Fruit fly (Drosophila melanogaster): ENCODE data around the gene Cat.

The Cat gene

DNA sequence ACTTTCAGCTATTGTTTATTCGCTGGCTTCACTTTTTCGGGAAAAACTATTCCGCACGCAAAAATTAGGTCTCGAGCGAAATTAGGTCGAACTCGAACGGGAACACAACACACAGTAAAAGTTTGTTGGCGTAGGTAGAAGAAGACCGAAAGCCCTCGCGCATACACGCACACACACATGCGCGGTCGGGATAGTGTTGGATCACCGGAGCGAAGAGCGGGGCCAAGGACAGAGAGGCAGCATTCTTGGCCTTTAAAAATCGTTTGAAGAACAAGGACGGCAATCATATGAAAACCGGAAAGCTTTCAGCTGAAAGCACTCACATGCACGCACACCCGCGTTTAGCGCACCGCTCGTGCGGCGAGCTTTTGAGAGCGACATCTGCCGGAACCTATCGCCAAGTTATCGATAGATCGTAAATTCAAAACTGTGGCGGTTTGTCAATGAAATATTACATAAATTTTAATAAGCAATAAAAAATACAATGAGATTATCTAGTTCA is 21.2 kb upstream of the Cat start, which contains the start of gene ftz-f1:
TSS of gene ftz-f1 (minus strand) at position 116 of the 502 bp plus-strand sequence.
- TF ChIP-seq fru (GFP tag; optimal IDR thresholded peaks at IDR 0.05) (no peak), OdsH (GFP tag; optimal IDR thresholded peaks at IDR 0.05) (peak; percentile 22), foxo (GFP tag; optimal IDR thresholded peaks at IDR 0.05) (peak in 1 of 2 experiments; percentile 25), CrebA (GFP tag; optimal IDR thresholded peaks at IDR 0.05; ENCODE audit: borderline replicate concordance) (no peak), Jra (GFP tag; optimal IDR thresholded peaks at IDR 0.05) (peak; percentile 3), N (GFP tag; optimal IDR thresholded peaks at IDR 0.05) (peak; percentile 44), CG9705 (GFP tag; optimal IDR thresholded peaks at IDR 0.05) (peak; percentile 52), br (GFP tag; optimal IDR thresholded peaks at IDR 0.05) (peak; percentile 49), Myc (optimal IDR thresholded peaks at IDR 0.05) (no peak), psq (GFP tag; optimal IDR thresholded peaks at IDR 0.05) (peak; percentile 75), HLH106 (tag; optimal IDR thresholded peaks at IDR 0.05) (peak; percentile 40), h (GFP tag; optimal IDR thresholded peaks at IDR 0.05) (peak; percentile 68), dsf (GFP tag; optimal IDR thresholded peaks at IDR 0.05; ENCODE audit: borderline replicate concordance) (peak; percentile 21), jim (GFP tag; optimal IDR thresholded peaks at IDR 0.05) (no peak), dl (GFP tag; optimal IDR thresholded peaks at IDR 0.05; ENCODE audit: insufficient read depth in 1 of 2, partially characterized antibody in 2 of 2) (peak in 1 of 2 experiments; percentile 68), sage (GFP tag; optimal IDR thresholded peaks at IDR 0.05) (no peak), Sp1 (GFP tag; optimal IDR thresholded peaks at IDR 0.05) (no peak), brk (GFP tag; optimal IDR thresholded peaks at IDR 0.05) (no peak), Vsx2 (GFP tag; optimal IDR thresholded peaks at IDR 0.05; ENCODE audit: partially characterized antibody) (no peak), GATAd (GFP tag; optimal IDR thresholded peaks at IDR 0.05) (no peak), Rel (GFP tag; optimal IDR thresholded peaks at IDR 0.05) (peak; percentile 1), Rel (tag; optimal IDR thresholded peaks at IDR 0.05) (peak; percentile 64), Hr83 (GFP tag; optimal IDR thresholded peaks at IDR 0.05; ENCODE audit: poor library complexity, severe bottlenecking) (peak; percentile 78), Dif (GFP tag; optimal IDR thresholded peaks at IDR 0.05; ENCODE audit: partially characterized antibody) (peak; percentile 57), Mio (GFP tag; optimal IDR thresholded peaks at IDR 0.05) (no peak), usp (GFP tag; optimal IDR thresholded peaks at IDR 0.05) (no peak), rgr (GFP tag; optimal IDR thresholded peaks at IDR 0.05) (peak; percentile 51)

DNA sequence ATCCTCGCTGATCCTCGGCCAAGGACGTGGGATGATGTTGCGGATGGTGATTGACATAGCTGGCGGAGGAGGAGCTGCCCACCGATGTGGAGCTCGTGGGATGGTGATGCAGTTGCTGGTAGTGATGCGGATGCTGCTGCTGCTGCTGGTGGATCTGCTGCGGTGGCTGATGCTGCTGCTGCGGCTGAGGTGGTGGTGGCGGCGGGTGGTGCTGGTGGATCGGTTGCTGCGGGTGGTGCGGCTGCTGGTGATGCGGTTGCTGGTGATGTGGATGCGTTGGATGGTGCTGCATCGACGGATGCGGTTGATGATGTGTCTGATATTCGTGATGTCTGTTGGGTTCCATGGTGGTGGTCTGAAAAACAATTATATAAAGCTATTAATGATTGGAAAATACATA is 13.3 kb upstream of the Cat start:
- TF ChIP-seq sv (GFP tag; optimal IDR thresholded peaks at IDR 0.05) (no peak), Dfd (GFP tag; optimal IDR thresholded peaks at IDR 0.05) (peak; percentile 82), HLH106 (tag; optimal IDR thresholded peaks at IDR 0.05) (no peak)

DNA sequence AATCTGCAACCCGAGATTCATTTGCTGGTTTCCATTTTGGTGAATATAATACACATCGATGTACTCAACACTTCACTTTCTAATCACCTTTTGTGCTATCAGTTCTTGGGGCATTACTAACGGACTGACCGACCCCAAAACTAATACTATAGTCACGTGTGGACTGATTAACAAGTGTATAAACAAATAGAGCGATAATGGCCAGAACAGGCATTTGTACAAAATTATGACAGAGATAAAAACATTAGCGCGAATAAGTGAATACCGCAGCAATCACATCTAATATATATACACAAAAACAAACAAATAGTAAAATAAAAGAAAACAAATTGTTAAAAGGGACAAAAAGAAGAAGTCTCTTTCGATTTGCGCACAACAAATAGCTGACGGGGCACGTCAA is 11.9 kb upstream of the Cat start:
- TF ChIP-seq br (GFP tag; optimal IDR thresholded peaks at IDR 0.05) = no peak
- TF ChIP-seq woc (GFP tag; optimal IDR thresholded peaks at IDR 0.05) = no peak
- TF ChIP-seq OdsH (GFP tag; optimal IDR thresholded peaks at IDR 0.05) = no peak
- no peak for TF ChIP-seq Vsx2 (GFP tag; optimal IDR thresholded peaks at IDR 0.05; ENCODE audit: partially characterized antibody)
- TF ChIP-seq Hnf4 (GFP tag; optimal IDR thresholded peaks at IDR 0.05) = no peak
- TF ChIP-seq dmrt93B (GFP tag; optimal IDR thresholded peaks at IDR 0.05) = no peak
- TF ChIP-seq rgr (GFP tag; optimal IDR thresholded peaks at IDR 0.05) = no peak
- TF ChIP-seq foxo (GFP tag; optimal IDR thresholded peaks at IDR 0.05) = no peak
- no peak for TF ChIP-seq usp (GFP tag; optimal IDR thresholded peaks at IDR 0.05)
- no peak for TF ChIP-seq h (GFP tag; optimal IDR thresholded peaks at IDR 0.05)
- TF ChIP-seq dl (GFP tag; optimal IDR thresholded peaks at IDR 0.05; ENCODE audit: insufficient read depth in 1 of 2, partially characterized antibody in 2 of 2) = no peak
- TF ChIP-seq N (GFP tag; optimal IDR thresholded peaks at IDR 0.05) = no peak
- TF ChIP-seq sv (GFP tag; optimal IDR thresholded peaks at IDR 0.05) = no peak
- no peak for TF ChIP-seq Sp1 (GFP tag; optimal IDR thresholded peaks at IDR 0.05)
- TF ChIP-seq psq (GFP tag; optimal IDR thresholded peaks at IDR 0.05) = no peak
- no peak for TF ChIP-seq brk (GFP tag; optimal IDR thresholded peaks at IDR 0.05)
- TF ChIP-seq Dif (GFP tag; optimal IDR thresholded peaks at IDR 0.05; ENCODE audit: partially characterized antibody) = no peak
- TF ChIP-seq Jra (GFP tag; optimal IDR thresholded peaks at IDR 0.05) = no peak
- no peak for TF ChIP-seq Myc (optimal IDR thresholded peaks at IDR 0.05)

DNA sequence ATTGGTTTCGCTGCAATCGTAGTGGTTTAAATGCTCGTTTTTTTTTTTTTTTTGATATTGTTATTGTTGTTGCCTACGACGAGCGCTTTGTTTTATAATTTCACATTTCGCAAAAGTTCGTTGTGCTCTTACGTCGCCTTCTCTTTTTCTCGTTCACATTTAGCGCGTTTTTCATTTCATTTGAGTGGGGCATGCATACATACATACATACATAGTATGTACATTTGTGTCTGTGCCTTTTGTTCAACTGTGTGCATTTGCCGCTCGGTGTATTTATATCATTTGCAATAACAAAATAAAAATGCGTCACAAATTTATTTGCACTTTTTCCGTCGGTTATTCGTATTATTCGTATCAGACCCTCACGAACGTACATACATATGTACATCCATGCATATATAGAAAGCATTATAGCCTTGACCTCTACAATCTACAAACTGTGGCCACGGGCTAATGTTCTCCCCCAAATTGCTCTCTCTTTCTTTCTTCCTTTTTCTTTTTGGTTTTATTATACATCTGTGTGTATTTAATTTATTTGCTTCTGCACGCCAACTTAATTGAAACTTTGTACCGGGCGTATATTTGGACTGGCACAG is 10.2 kb upstream of the Cat start:
- TF ChIP-seq brk (GFP tag; optimal IDR thresholded peaks at IDR 0.05) (peak; percentile 45), CG9705 (GFP tag; optimal IDR thresholded peaks at IDR 0.05) (no peak), psq (GFP tag; optimal IDR thresholded peaks at IDR 0.05) (peak; percentile 62), rgr (GFP tag; optimal IDR thresholded peaks at IDR 0.05) (peak; percentile 15), tai (GFP tag; optimal IDR thresholded peaks at IDR 0.05) (no peak), Sp1 (GFP tag; optimal IDR thresholded peaks at IDR 0.05) (peak; percentile 20), CrebA (GFP tag; optimal IDR thresholded peaks at IDR 0.05; ENCODE audit: borderline replicate concordance) (no peak), Rel (GFP tag; optimal IDR thresholded peaks at IDR 0.05) (no peak), Rel (tag; optimal IDR thresholded peaks at IDR 0.05) (peak; percentile 78), br (GFP tag; optimal IDR thresholded peaks at IDR 0.05) (no peak), lola (GFP tag; optimal IDR thresholded peaks at IDR 0.05) (no peak), Hr78 (GFP tag; optimal IDR thresholded peaks at IDR 0.05) (no peak), h (GFP tag; optimal IDR thresholded peaks at IDR 0.05) (no peak), foxo (GFP tag; optimal IDR thresholded peaks at IDR 0.05) (peak in 1 of 2 experiments; percentile 17), Myc (optimal IDR thresholded peaks at IDR 0.05) (no peak), OdsH (GFP tag; optimal IDR thresholded peaks at IDR 0.05) (peak; percentile 4), dmrt93B (GFP tag; optimal IDR thresholded peaks at IDR 0.05) (no peak), CG32264 (GFP tag; optimal IDR thresholded peaks at IDR 0.05) (no peak)

All from whole organism, wandering third instar larva.